Fruit fly (Drosophila melanogaster) whole organism, pupa: Measurements from ENCODE around the gene CG34140.

Experiments used
- CG10348 ChIP-seq: fragments of 200-800 bp; sonication (Bioruptor generic); IDR thresholded peaks from 2 replicates; pipeline ENCODE4 v1.3.6; 2022; ENCODE audit warnings: missing biosample characterization, missing genetic modification characterization
- CG12605 ChIP-seq: fragments of 200-800 bp; sonication (Bioruptor generic); IDR thresholded peaks from 2 replicates; pipeline ENCODE4 v1.3.6; 2022; ENCODE audit warnings: missing biosample characterization, missing genetic modification characterization
- CG13204 ChIP-seq: fragments of 200-800 bp; sonication (Bioruptor generic); optimal IDR thresholded peaks from 2 replicates; lab custom pipeline; 2018; ENCODE audit warnings: missing biosample characterization, mild to moderate bottlenecking, missing genetic modification characterization, moderate library complexity
- CG15710 ChIP-seq: fragments of 200-800 bp; sonication (Bioruptor generic); optimal IDR thresholded peaks from 2 replicates; lab custom pipeline; 2018; ENCODE audit warnings: missing biosample characterization, mild to moderate bottlenecking, missing genetic modification characterization, moderate library complexity
- CG17806 ChIP-seq: fragments of 200-800 bp; sonication (Bioruptor generic); optimal IDR thresholded peaks from 2 replicates; lab custom pipeline; 2018; ENCODE audit warnings: missing biosample characterization, mild to moderate bottlenecking, missing genetic modification characterization, moderate library complexity
- CG32121 ChIP-seq: fragments of 200-800 bp; sonication (Bioruptor generic); IDR thresholded peaks from 2 replicates; pipeline ENCODE4 v1.3.6; 2022; ENCODE audit warnings: missing biosample characterization, missing genetic modification characterization
- CG34367 ChIP-seq: fragments of 200-800 bp; sonication (Bioruptor generic); optimal IDR thresholded peaks from 2 replicates; lab custom pipeline; 2018; ENCODE audit warnings: missing biosample characterization, mild to moderate bottlenecking, missing genetic modification characterization
- CG4496 ChIP-seq: fragments of 200-800 bp; sonication (Bioruptor generic); IDR thresholded peaks from 3 replicates; pipeline ENCODE4 v1.3.6; 2022; ENCODE audit warnings: missing biosample characterization, missing genetic modification characterization
- CG8159 ChIP-seq: fragments of 200-800 bp; sonication (Bioruptor generic); optimal IDR thresholded peaks from 3 replicates; lab custom pipeline; 2018; ENCODE audit warnings: missing biosample characterization, mild to moderate bottlenecking, missing genetic modification characterization, moderate library complexity
- CG8301 ChIP-seq: fragments of 200-800 bp; sonication (Bioruptor generic); optimal IDR thresholded peaks from 2 replicates; lab custom pipeline; 2018; ENCODE audit warnings: missing biosample characterization, mild to moderate bottlenecking, missing genetic modification characterization
- CG9948 ChIP-seq: fragments of 200-800 bp; sonication (Bioruptor generic); optimal IDR thresholded peaks from 2 replicates; lab custom pipeline; 2018; ENCODE audit warnings: missing biosample characterization, mild to moderate bottlenecking, missing genetic modification characterization, moderate library complexity
- D1 ChIP-seq: fragments of 200-800 bp; sonication (Bioruptor generic); optimal IDR thresholded peaks from 2 replicates; lab custom pipeline; 2018; ENCODE audit warnings: missing biosample characterization, mild to moderate bottlenecking, missing genetic modification characterization, moderate library complexity
- Ets98B ChIP-seq: fragments of 200-800 bp; sonication (Bioruptor generic); IDR thresholded peaks from 2 replicates; pipeline ENCODE4 v1.3.6; 2022; ENCODE audit warnings: missing biosample characterization, missing genetic modification characterization
- Pif1A ChIP-seq: fragments of 200-800 bp; sonication (Bioruptor generic); optimal IDR thresholded peaks from 3 replicates; lab custom pipeline; 2016; ENCODE audit warnings: missing biosample characterization, missing genetic modification characterization
- Pif1B ChIP-seq: fragments of 200-800 bp; sonication (Bioruptor generic); optimal IDR thresholded peaks from 3 replicates; lab custom pipeline; 2016; ENCODE audit warnings: missing biosample characterization, missing genetic modification characterization
- Snoo ChIP-seq: fragments of 200-800 bp; sonication (Bioruptor generic); optimal IDR thresholded peaks from 3 replicates; lab custom pipeline; 2017; ENCODE audit warnings: missing biosample characterization, mild to moderate bottlenecking, missing genetic modification characterization, inconsistent platforms
- fd96Ca ChIP-seq: fragments of 200-800 bp; sonication (Bioruptor generic); IDR thresholded peaks from 3 replicates; pipeline ENCODE4 v1.3.6; 2022; ENCODE audit warnings: missing biosample characterization, missing genetic modification characterization
- gl ChIP-seq: fragments of 200-800 bp; sonication (Bioruptor generic); optimal IDR thresholded peaks from 2 replicates; lab custom pipeline; 2018; ENCODE audit warnings: missing biosample characterization, mild to moderate bottlenecking, missing genetic modification characterization
- rn ChIP-seq: fragments of 200-800 bp; sonication (Bioruptor generic); IDR thresholded peaks from 2 replicates; pipeline ENCODE4 v1.3.6; 2022; ENCODE audit warnings: missing biosample characterization, missing genetic modification characterization

The CG34140 gene

DNA sequence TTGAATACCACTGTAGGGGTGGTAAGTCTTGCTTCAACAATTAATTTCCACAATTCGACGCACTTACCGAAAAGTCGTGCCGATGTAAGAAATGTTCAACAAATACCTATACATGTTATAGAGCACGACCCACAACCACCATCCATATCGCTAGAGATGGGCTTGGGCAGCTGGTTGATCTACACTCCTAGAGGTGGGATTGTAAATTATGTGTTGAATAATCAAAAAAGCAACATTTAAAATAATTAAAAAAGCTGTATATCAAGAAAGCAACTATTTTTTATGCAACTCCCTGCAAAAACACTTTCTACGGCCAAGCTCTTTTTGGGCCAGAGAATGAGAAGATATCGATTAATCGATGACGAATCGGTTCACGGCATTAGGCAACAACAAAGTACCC lies at the start of gene CG34140, which contains the start of the genes Mkp and Mtch:
Gene CG34140, minus strand, starts transcription at position 174 of the 400 bp plus-strand sequence.
Gene Mkp, minus strand, starts transcription at position 290 of the 400 bp plus-strand sequence.
Gene Mtch, plus strand, starts transcription at position 376 of the 400 bp plus-strand sequence.
- TF ChIP-seq Ets98B: peak; percentile 72
- peak; percentile 73 for TF ChIP-seq CG15710 (tag; lab: Kevin White, UChicago)
- TF ChIP-seq Snoo: no peak
- TF ChIP-seq CG4496: peak; percentile 79
- TF ChIP-seq gl (tag; lab: Kevin White, UChicago): peak; percentile 10
- TF ChIP-seq CG17806 (tag; lab: Kevin White, UChicago): peak; percentile 66
- TF ChIP-seq CG8301: no peak
- TF ChIP-seq CG32121 (GFP tag; lab: Robert Waterston, UW): peak; percentile 63
- no peak for TF ChIP-seq CG9948 (tag; lab: Kevin White, UChicago)
- no peak for TF ChIP-seq CG8159 (tag; lab: Kevin White, UChicago)
- TF ChIP-seq fd96Ca (GFP tag; lab: Robert Waterston, UW): peak; percentile 81
- TF ChIP-seq CG34367: peak; percentile 13

DNA sequence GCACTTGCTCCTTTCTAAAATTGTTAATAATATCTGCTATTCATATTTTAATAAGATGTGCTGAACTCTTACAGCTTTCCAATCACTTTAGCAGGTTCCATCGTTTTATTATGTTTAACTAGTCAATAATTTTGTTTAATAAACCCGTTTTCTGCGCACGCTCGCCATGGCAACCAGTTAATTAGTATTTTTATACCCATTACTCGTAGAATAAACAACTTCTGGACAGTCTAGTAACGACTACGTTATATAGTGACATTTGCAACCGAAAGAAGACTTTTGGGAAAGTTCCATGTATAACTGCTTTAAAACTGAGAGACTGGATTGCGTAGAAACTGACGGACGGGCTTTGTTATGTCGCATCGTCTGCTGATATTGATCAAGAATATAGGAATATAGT lies 49.0 kb upstream of the CG34140 start, which contains the start of gene CG34453:
Gene CG34453, minus strand, starts transcription at position 101 of the 400 bp plus-strand sequence.
- TF ChIP-seq rn (GFP tag; lab: Robert Waterston, UW) (no peak), CG13204 (GFP tag; lab: Kevin White, UChicago) (no peak), CG15710 (tag; lab: Kevin White, UChicago) (no peak), CG4496 (no peak), CG32121 (GFP tag; lab: Robert Waterston, UW) (no peak), Pif1B (GFP tag; lab: Kevin White, UChicago) (no peak), CG34367 (no peak), D1 (tag; lab: Kevin White, UChicago) (no peak), Pif1A (GFP tag; lab: Kevin White, UChicago) (no peak), CG10348 (GFP tag; lab: Robert Waterston, UW) (no peak), CG9948 (tag; lab: Kevin White, UChicago) (no peak), CG17806 (tag; lab: Kevin White, UChicago) (no peak), fd96Ca (GFP tag; lab: Robert Waterston, UW) (no peak), CG8159 (tag; lab: Kevin White, UChicago) (no peak)

DNA sequence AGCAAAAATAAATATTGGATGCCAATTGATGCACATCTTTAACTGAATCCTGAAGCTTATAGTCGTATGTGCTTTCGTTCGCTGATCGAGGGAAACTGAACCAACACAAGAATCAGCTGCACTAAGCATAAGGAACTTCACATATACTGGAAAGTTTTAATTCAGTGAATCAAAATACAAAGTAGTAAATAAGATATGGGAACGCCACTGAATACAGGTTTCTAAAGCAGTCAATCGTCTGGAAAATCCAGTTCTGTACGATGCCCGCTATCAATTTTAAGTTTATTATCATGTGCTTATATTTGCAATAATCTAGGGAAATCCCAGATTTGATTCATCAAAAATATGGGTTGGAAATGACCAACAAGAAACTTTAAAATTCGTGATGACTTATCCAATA lies 48.0 kb upstream of the CG34140 start, which contains the start of gene CG34454:
Gene CG34454, minus strand, starts transcription at position 84 of the 400 bp plus-strand sequence.
- TF ChIP-seq Pif1A (GFP tag; lab: Kevin White, UChicago) (no peak), CG32121 (GFP tag; lab: Robert Waterston, UW) (no peak), CG8159 (tag; lab: Kevin White, UChicago) (no peak), CG9948 (tag; lab: Kevin White, UChicago) (no peak)

DNA sequence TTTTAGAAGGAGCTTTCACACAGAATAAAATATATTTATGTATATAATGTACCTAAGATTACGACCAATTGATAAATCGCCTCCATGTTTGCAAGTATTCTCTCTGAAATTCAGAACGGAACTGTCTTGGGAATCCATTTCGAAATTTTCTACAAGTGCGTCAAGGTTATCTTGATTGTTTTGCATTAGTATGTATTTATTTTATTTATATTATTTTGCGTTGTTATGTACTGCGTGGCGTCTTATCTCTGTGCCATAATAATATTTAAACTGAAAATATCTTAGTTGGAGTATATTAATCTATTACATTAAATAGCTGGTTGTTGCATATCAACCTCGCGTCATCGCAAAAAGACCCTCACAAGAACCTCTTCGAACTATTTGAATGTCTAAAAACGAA lies 47.3 kb upstream of the CG34140 start, which contains the start of gene CG42846:
Gene CG42846, minus strand, starts transcription at position 101 of the 400 bp plus-strand sequence.
- TF ChIP-seq CG8301 (no peak), CG15710 (tag; lab: Kevin White, UChicago) (no peak), gl (tag; lab: Kevin White, UChicago) (no peak), rn (GFP tag; lab: Robert Waterston, UW) (no peak)
- TF ChIP-seq, all 21 proteins: peak for 0

DNA sequence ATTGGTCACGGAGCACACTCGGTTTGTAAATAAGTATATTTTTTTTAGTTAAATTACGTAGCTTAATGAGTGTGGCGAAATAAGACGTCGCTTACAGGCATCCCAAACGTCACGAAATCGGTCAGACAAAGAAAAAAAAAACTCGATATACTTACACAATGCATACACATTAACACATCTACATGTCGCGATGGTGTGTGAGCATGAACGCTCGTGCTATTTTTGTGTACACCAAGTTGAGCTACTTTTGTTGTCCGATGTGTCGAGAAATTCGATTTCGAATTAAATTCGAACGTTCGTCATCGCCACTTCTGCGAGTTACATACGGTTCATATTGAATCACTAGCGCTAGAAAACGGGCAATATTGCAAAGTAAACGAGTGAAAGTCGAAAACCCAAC lies 40.9 kb upstream of the CG34140 start:
- TF ChIP-seq CG8301: no peak
- TF ChIP-seq CG34367: no peak
- TF ChIP-seq CG17806 (tag; lab: Kevin White, UChicago): no peak
- no peak for TF ChIP-seq CG10348 (GFP tag; lab: Robert Waterston, UW)

DNA sequence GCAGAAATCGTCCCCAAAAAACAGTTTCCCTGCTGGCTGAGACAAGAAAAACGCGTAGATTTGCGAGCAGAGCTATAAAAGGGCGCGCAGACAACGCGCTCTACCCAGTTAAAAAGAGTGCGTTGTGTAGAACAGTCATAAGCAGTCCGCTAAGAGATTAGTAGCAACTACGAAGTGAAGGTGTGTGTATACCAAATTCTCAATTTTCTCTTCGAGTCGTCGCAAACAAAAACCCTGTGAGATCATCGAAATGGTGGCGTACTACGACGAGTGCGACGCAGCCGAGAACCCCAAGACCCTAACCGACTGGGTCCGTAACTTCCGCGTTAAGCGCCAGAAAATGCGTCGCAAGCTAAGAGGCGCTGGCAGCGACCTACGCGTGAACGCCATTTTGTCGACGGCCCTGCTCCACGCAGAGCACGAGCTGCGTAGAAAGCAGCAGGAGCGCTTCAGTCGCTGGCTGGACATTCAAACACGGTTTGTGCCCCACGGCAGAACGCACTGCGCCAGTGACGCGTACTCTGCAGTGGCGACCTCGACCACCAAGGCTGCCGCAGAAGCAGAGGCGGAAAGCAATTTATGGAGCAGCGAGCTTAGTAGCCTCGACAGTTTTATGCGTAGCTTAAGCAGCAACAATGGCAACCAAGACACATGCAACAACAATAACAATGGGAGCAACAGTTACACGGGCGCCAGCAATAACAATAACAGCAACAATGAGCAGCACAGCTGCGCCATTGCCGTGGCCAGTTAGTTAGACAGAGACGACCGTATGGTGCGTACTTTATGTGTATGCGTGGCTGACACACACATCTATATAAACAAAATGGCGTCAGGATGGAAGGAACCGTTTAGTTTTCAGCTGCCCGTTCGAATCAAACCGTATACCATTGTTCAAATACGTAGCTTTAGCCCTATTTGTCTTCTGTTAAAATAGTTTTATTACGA lies 40.1 kb upstream of the CG34140 start:
- no peak for TF ChIP-seq CG17806 (tag; lab: Kevin White, UChicago)
- no peak for TF ChIP-seq Snoo
- peak; percentile 58 for TF ChIP-seq CG4496
- no peak for TF ChIP-seq rn (GFP tag; lab: Robert Waterston, UW)
- TF ChIP-seq CG8159 (tag; lab: Kevin White, UChicago): peak; percentile 26
- TF ChIP-seq CG32121 (GFP tag; lab: Robert Waterston, UW): no peak
- no peak for TF ChIP-seq D1 (tag; lab: Kevin White, UChicago)
- TF ChIP-seq fd96Ca (GFP tag; lab: Robert Waterston, UW): peak; percentile 56; the same call in 2 of the 3 replicates
- no peak for TF ChIP-seq CG10348 (GFP tag; lab: Robert Waterston, UW)
- TF ChIP-seq CG12605 (GFP tag; lab: Robert Waterston, UW): peak; percentile 15; the same call in 1 of the 2 replicates
- TF ChIP-seq Pif1A (GFP tag; lab: Kevin White, UChicago): no peak
- no peak for TF ChIP-seq CG34367
